Fruit fly (Drosophila melanogaster): Measurements from ENCODE around the gene CG18170.

CG18170 gene

dm6 chr3L:1576489-1577106 lies 26.2 kb upstream of the CG18170 start, which contains the start of gene CG13917:
Gene CG13917 (plus strand): TSS chr3L:1576699.
- TF ChIP-seq sim (GFP tag; IDR thresholded peaks at IDR 0.05): no peak
- TF ChIP-seq CG7271 (tag; optimal IDR thresholded peaks at IDR 0.05): no peak
- TF ChIP-seq Spps (tag; optimal IDR thresholded peaks at IDR 0.05): no peak
- TF ChIP-seq CG6683 (GFP tag; optimal IDR thresholded peaks at IDR 0.05): no peak
- peak; percentile 71 for TF ChIP-seq Dp (GFP tag; optimal IDR thresholded peaks at IDR 0.05)
- no peak for TF ChIP-seq Meics (GFP tag; optimal IDR thresholded peaks at IDR 0.05)
- TF ChIP-seq CG4424 (GFP tag; optimal IDR thresholded peaks at IDR 0.05): no peak
- TF ChIP-seq tup (GFP tag; optimal IDR thresholded peaks at IDR 0.05): no peak
- peak; percentile 86 for TF ChIP-seq Lhr (GFP tag; optimal IDR thresholded peaks at IDR 0.05)
- TF ChIP-seq CG6813 (GFP tag; optimal IDR thresholded peaks at IDR 0.05): no peak
- peak; percentile 77 for TF ChIP-seq CG10267 (tag; optimal IDR thresholded peaks at IDR 0.05)
- no peak for TF ChIP-seq Vsx1 (GFP tag; optimal IDR thresholded peaks at IDR 0.05)
- TF ChIP-seq CG14050 (GFP tag; IDR thresholded peaks at IDR 0.05): no peak
- TF ChIP-seq Side (GFP tag; optimal IDR thresholded peaks at IDR 0.05): peak; percentile 5
- TF ChIP-seq pros (GFP tag; optimal IDR thresholded peaks at IDR 0.05): no peak
- no peak for TF ChIP-seq CG12071 (GFP tag; optimal IDR thresholded peaks at IDR 0.05)
- TF ChIP-seq Xbp1 (GFP tag; optimal IDR thresholded peaks at IDR 0.05): no peak
- no peak for TF ChIP-seq CG11723 (GFP tag; optimal IDR thresholded peaks at IDR 0.05)
- TF ChIP-seq pum (GFP tag; optimal IDR thresholded peaks at IDR 0.05): no peak
- no peak for TF ChIP-seq slp2 (GFP tag; optimal IDR thresholded peaks at IDR 0.05)
- no peak for TF ChIP-seq Bdp1 (GFP tag; optimal IDR thresholded peaks at IDR 0.05)
- no peak for TF ChIP-seq Hr78 (GFP tag; optimal IDR thresholded peaks at IDR 0.05)
- TF ChIP-seq Ets97D (GFP tag; optimal IDR thresholded peaks at IDR 0.05): peak; percentile 95
- TF ChIP-seq sc (optimal IDR thresholded peaks at IDR 0.05): no peak
- no peak for TF ChIP-seq sc (GFP tag; optimal IDR thresholded peaks at IDR 0.05)
- TF ChIP-seq chn (GFP tag; optimal IDR thresholded peaks at IDR 0.05): no peak
- no peak for TF ChIP-seq CG31224 (GFP tag; IDR thresholded peaks at IDR 0.05)
- no peak for TF ChIP-seq CG12219 (GFP tag; optimal IDR thresholded peaks at IDR 0.05)
- TF ChIP-seq Fer2 (tag; optimal IDR thresholded peaks at IDR 0.05): no peak
- no peak for TF ChIP-seq CG1832 (GFP tag; optimal IDR thresholded peaks at IDR 0.05)
- no peak for TF ChIP-seq sr (GFP tag; IDR thresholded peaks at IDR 0.05)
- peak; percentile 27 for TF ChIP-seq abd-A (tag; optimal IDR thresholded peaks at IDR 0.05)
- no peak for TF ChIP-seq dpn (GFP tag; optimal IDR thresholded peaks at IDR 0.05)
- 0 out of 2 replicates have a peak, but pooled peaks have one; percentile 18 for TF ChIP-seq seq (GFP tag; IDR thresholded peaks at IDR 0.05)
- TF ChIP-seq CG18476 (GFP tag; optimal IDR thresholded peaks at IDR 0.05): no peak
- TF ChIP-seq CG13287 (GFP tag; IDR thresholded peaks at IDR 0.05; ENCODE audit: partially characterized antibody): peak; percentile 55; the same call in 1 of the 2 replicates
- TF ChIP-seq danr (GFP tag; IDR thresholded peaks at IDR 0.05): no peak
- no peak for TF ChIP-seq btn (GFP tag; optimal IDR thresholded peaks at IDR 0.05)
- no peak for TF ChIP-seq Ravus (GFP tag; IDR thresholded peaks at IDR 0.05)
- no peak for TF ChIP-seq Drgx (GFP tag; IDR thresholded peaks at IDR 0.05)
- 0 out of 2 replicates have a peak, but pooled peaks have one; percentile 20 for TF ChIP-seq CG31441 (GFP tag; IDR thresholded peaks at IDR 0.05)
- peak; percentile 98 for TF ChIP-seq gfzf (GFP tag; optimal IDR thresholded peaks at IDR 0.05)
- TF ChIP-seq CG6689 (GFP tag; IDR thresholded peaks at IDR 0.05): no peak
- TF ChIP-seq sob (GFP tag; IDR thresholded peaks at IDR 0.05): no peak
- TF ChIP-seq eyg (GFP tag; optimal IDR thresholded peaks at IDR 0.05): no peak
- TF ChIP-seq yki (optimal IDR thresholded peaks at IDR 0.05): no peak
- TF ChIP-seq gem (tag; optimal IDR thresholded peaks at IDR 0.05): peak; percentile 33
- TF ChIP-seq CG8359 (GFP tag; optimal IDR thresholded peaks at IDR 0.05; ENCODE audit: borderline replicate concordance): peak; percentile 100
- TF ChIP-seq Lim3 (GFP tag; IDR thresholded peaks at IDR 0.05): no peak
- TF ChIP-seq CG33557 (GFP tag; optimal IDR thresholded peaks at IDR 0.05): no peak
- 0 out of 3 replicates have a peak, but pooled peaks have one; percentile 17 for TF ChIP-seq so (GFP tag; IDR thresholded peaks at IDR 0.05)

All from whole organism, embryonic.